Worm (Caenorhabditis elegans) whole organism, L4 larva: ENCODE data around the gene zip-10.

Source experiments
- T20F7.1 ChIP-seq: fragments of 200-800 bp; sonication (Bioruptor generic); optimal IDR thresholded peaks from 2 replicates; lab custom pipeline; 2018; ENCODE audit warnings: mild to moderate bottlenecking, missing genetic modification characterization, missing compliant biosample characterization
- aha-1 ChIP-seq: fragments of 150-350 bp; peaks from one replicate; lab custom pipeline; 2014; ENCODE audit warnings: missing biosample characterization, missing genetic modification characterization
- aly-2 ChIP-seq: sonication (generic microtip); optimal IDR thresholded peaks from 2 replicates; lab custom pipeline; 2018; ENCODE audit warnings: missing biosample characterization, missing genetic modification characterization
- ceh-28 ChIP-seq: fragments of 150-350 bp; optimal IDR thresholded peaks from 2 replicates; lab custom pipeline; 2014; ENCODE audit warnings: missing biosample characterization, missing genetic modification reagents, missing genetic modification characterization
- ces-1 ChIP-seq: fragments of 150-350 bp; sonication (generic microtip); optimal IDR thresholded peaks from 4 replicates; lab custom pipeline; 2014; ENCODE audit warnings: missing biosample characterization, missing genetic modification reagents, missing genetic modification characterization
- daf-16 ChIP-seq, 3 experiments: sonication (generic microtip); optimal IDR thresholded peaks; 2 replicates each; lab custom pipeline; 2016 to 2017; ENCODE audit warnings: missing genetic modification characterization in 3 of 3, missing genetic modification reagents in 3 of 3, mild to moderate bottlenecking in 2 of 3, missing compliant biosample characterization in 2 of 3, missing biosample characterization in 1 of 3, moderate library complexity in 1 of 3
- daf-8 ChIP-seq: fragments of 200-800 bp; sonication (Bioruptor generic); IDR thresholded peaks from 2 replicates; pipeline ENCODE4 v1.3.6; 2022; ENCODE audit warnings: missing genetic modification characterization, missing compliant biosample characterization
- dmd-6 ChIP-seq: fragments of 200-800 bp; sonication (Bioruptor generic); IDR thresholded peaks from 2 replicates; pipeline ENCODE4 v1.3.6; 2022; ENCODE audit warnings: missing genetic modification reagents, missing genetic modification characterization, missing compliant biosample characterization
- dmd-9 ChIP-seq: fragments of 200-800 bp; sonication (Bioruptor generic); IDR thresholded peaks from 2 replicates; pipeline ENCODE4 v1.3.6; 2022; ENCODE audit warnings: missing genetic modification reagents, missing genetic modification characterization, missing compliant biosample characterization
- duxl-1 ChIP-seq: sonication (generic microtip); optimal IDR thresholded peaks from 2 replicates; lab custom pipeline; 2016; ENCODE audit warnings: mild to moderate bottlenecking, missing genetic modification characterization, moderate library complexity, missing compliant biosample characterization; ENCODE audit not compliant: poor library complexity
- fkh-10 ChIP-seq: fragments of 150-350 bp; optimal IDR thresholded peaks from 2 replicates; lab custom pipeline; 2014; ENCODE audit warnings: missing biosample characterization, missing genetic modification reagents, missing genetic modification characterization
- hif-1 ChIP-seq, 2 experiments: sonication (generic microtip); optimal IDR thresholded peaks; 2 replicates each; lab custom pipeline; 2016 to 2017; ENCODE audit warnings: missing compliant biosample characterization in 2 of 2, missing genetic modification characterization in 2 of 2, missing genetic modification reagents in 2 of 2, missing genotype in 2 of 2, mild to moderate bottlenecking in 1 of 2
- hlh-11 ChIP-seq: fragments of 200-800 bp; sonication (Bioruptor generic); optimal IDR thresholded peaks from 2 replicates; lab custom pipeline; 2018; ENCODE audit warnings: mild to moderate bottlenecking, missing genetic modification characterization, missing compliant biosample characterization
- jun-1 ChIP-seq: fragments of 150-350 bp; optimal IDR thresholded peaks from 2 replicates; lab custom pipeline; 2014; ENCODE audit warnings: missing biosample characterization, missing genetic modification reagents, missing genetic modification characterization
- lim-7 ChIP-seq: fragments of 200-800 bp; sonication (Bioruptor generic); IDR thresholded peaks from 2 replicates; pipeline ENCODE4 v1.3.6; 2022; ENCODE audit warnings: missing genetic modification characterization, missing compliant biosample characterization
- lin-1 ChIP-seq: fragments of 200-800 bp; sonication (Bioruptor generic); IDR thresholded peaks from 2 replicates; pipeline ENCODE4 v1.3.6; 2022; ENCODE audit warnings: missing genetic modification reagents, missing genetic modification characterization, missing compliant biosample characterization
- madf-9 ChIP-seq: fragments of 200-800 bp; sonication (Bioruptor generic); conservative IDR thresholded peaks from 2 replicates; pipeline ENCODE4 v1.3.6; 2022; ENCODE audit warnings: missing genetic modification reagents, missing genetic modification characterization, missing compliant biosample characterization
- mdl-1 ChIP-seq, 2 experiments: fragments of 150-350 bp in 1 of 2; sonication (generic microtip) in 1 of 2; optimal IDR thresholded peaks; 2 replicates each; lab custom pipeline; 2014 to 2017; ENCODE audit warnings: missing biosample characterization in 2 of 2, missing genetic modification characterization in 2 of 2
- mdt-29 ChIP-seq: fragments of 200-800 bp; sonication (Bioruptor generic); IDR thresholded peaks from 2 replicates; pipeline ENCODE4 v1.3.6; 2022; ENCODE audit warnings: missing genetic modification reagents, missing genetic modification characterization, missing compliant biosample characterization
- nhr-28 ChIP-seq: fragments of 150-350 bp; optimal IDR thresholded peaks from 2 replicates; lab custom pipeline; 2014; ENCODE audit warnings: missing biosample characterization, missing genetic modification characterization
- nhr-41 ChIP-seq: fragments of 200-800 bp; sonication (Bioruptor generic); IDR thresholded peaks from 2 replicates; pipeline ENCODE4 v1.3.6; 2022; ENCODE audit warnings: missing genetic modification reagents, missing genetic modification characterization, missing compliant biosample characterization
- nhr-42 ChIP-seq: fragments of 200-800 bp; sonication (Bioruptor generic); IDR thresholded peaks from 2 replicates; pipeline ENCODE4 v1.3.6; 2022; ENCODE audit warnings: missing genetic modification characterization, missing compliant biosample characterization
- nhr-48 ChIP-seq: sonication (generic microtip); optimal IDR thresholded peaks from 2 replicates; lab custom pipeline; 2016; ENCODE audit warnings: mild to moderate bottlenecking, missing genetic modification characterization, missing compliant biosample characterization
- nhr-6 ChIP-seq: fragments of 150-350 bp; optimal IDR thresholded peaks from 2 replicates; lab custom pipeline; 2014; ENCODE audit warnings: missing biosample characterization, missing genetic modification characterization
- nhr-77 ChIP-seq: fragments of 150-350 bp; optimal IDR thresholded peaks from 2 replicates; lab custom pipeline; 2014; ENCODE audit warnings: missing biosample characterization, missing genetic modification characterization
- php-3 ChIP-seq: fragments of 200-800 bp; sonication (Bioruptor generic); IDR thresholded peaks from 2 replicates; pipeline ENCODE4 v1.3.6; 2022; ENCODE audit warnings: missing genetic modification reagents, missing genetic modification characterization, missing compliant biosample characterization
- pqm-1 ChIP-seq: sonication (generic microtip); optimal IDR thresholded peaks from 2 replicates; lab custom pipeline; 2017; ENCODE audit warnings: missing biosample characterization, missing genetic modification characterization
- tra-1 ChIP-seq: fragments of 200-800 bp; sonication (Bioruptor generic); IDR thresholded peaks from 2 replicates; pipeline ENCODE4 v1.3.6; 2022; ENCODE audit warnings: missing genetic modification reagents, missing genetic modification characterization, missing compliant biosample characterization
- unc-130 ChIP-seq: sonication (generic microtip); optimal IDR thresholded peaks from 2 replicates; lab custom pipeline; 2016; ENCODE audit warnings: missing genetic modification reagents, missing genetic modification characterization, missing compliant biosample characterization
- unc-62 ChIP-seq, 3 experiments: fragments of 150-350 bp in 1 of 3; sonication (generic microtip); optimal IDR thresholded peaks in 2 of 3; peaks in 1 of 3; 1 replicate in 1 of 3; 2 replicates in 2 of 3; lab custom pipeline; 2014 to 2017; ENCODE audit warnings: missing biosample characterization in 3 of 3, missing genetic modification characterization in 3 of 3, missing genetic modification reagents in 3 of 3, missing genotype in 1 of 3
- vab-7 ChIP-seq: fragments of 200-800 bp; sonication (Bioruptor generic); IDR thresholded peaks from 2 replicates; pipeline ENCODE4 v1.3.6; 2022; ENCODE audit warnings: missing genetic modification reagents, missing genetic modification characterization, missing compliant biosample characterization
- zag-1 ChIP-seq: fragments of 150-350 bp; optimal IDR thresholded peaks from 2 replicates; lab custom pipeline; 2014; ENCODE audit warnings: missing biosample characterization, missing genetic modification characterization
- zfp-2 ChIP-seq: sonication (generic microtip); optimal IDR thresholded peaks from 2 replicates; lab custom pipeline; 2016; ENCODE audit warnings: mild to moderate bottlenecking, missing genetic modification characterization, missing compliant biosample characterization
- zfp-3 ChIP-seq: fragments of 200-800 bp; sonication (Bioruptor generic); conservative IDR thresholded peaks from 2 replicates; pipeline ENCODE4 v1.3.6; 2022; ENCODE audit warnings: missing genetic modification reagents, missing genetic modification characterization, missing compliant biosample characterization
- ztf-7 ChIP-seq: fragments of 150-350 bp; optimal IDR thresholded peaks from 2 replicates; lab custom pipeline; 2014; ENCODE audit warnings: missing biosample characterization, missing genetic modification characterization

Gene zip-10

DNA sequence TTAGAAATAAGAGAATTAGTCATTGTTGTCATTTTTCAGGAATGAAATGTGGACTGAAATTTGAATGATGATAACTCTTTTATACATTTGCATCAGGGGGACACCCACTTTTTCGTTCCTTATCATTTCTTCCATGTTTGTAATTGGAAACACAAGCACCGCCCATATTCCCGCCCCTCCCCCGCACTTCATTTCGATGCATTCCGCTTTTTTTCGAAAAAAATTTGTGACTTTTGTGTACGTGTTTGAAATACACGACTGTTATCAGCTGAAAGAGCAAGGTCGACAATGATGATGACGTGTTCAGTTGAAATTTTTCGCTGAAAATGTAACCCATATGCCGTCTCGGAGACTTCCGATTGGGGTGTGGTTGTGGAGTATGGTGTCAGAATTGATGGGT lies at the start of gene zip-10:
zip-10 (minus strand) TSS at position 43 of the 400 bp plus-strand sequence.
- TF ChIP-seq dmd-6 (GFP tag; lab: Robert Waterston, UW) (peak; percentile 90), unc-62 (GFP tag; optimal IDR thresholded peaks at IDR 0.05 in 1 of 2; lab: Kevin White, UChicago) (no peak), unc-62 (tag; optimal IDR thresholded peaks at IDR 0.05; lab: Kevin White, UChicago) (no peak), mdl-1 (tag; optimal IDR thresholded peaks at IDR 0.05; lab: Kevin White, UChicago) (peak in 1 of 2 experiments; percentile 1), aly-2 (tag; lab: Kevin White, UChicago) (no peak), hlh-11 (tag; lab: Kevin White, UChicago) (peak; percentile 78), T20F7.1 (GFP tag; lab: Kevin White, UChicago) (peak; percentile 7), mdt-29 (0 out of 2 replicates have a peak, but pooled peaks have one; percentile 29), nhr-28 (peak; percentile 58), daf-16 (GFP tag; optimal IDR thresholded peaks at IDR 0.05; lab: Kevin White, UChicago) (no peak), daf-16 (tag; optimal IDR thresholded peaks at IDR 0.05; lab: Kevin White, UChicago) (peak; percentile 69), php-3 (GFP tag; lab: Robert Waterston, UW) (peak; percentile 68; the same call in 1 of the 2 replicates), nhr-48 (tag; lab: Kevin White, UChicago) (peak; percentile 40), pqm-1 (tag; lab: Kevin White, UChicago) (peak; percentile 72), ztf-7 (peak; percentile 10), nhr-41 (GFP tag; lab: Robert Waterston, UW) (0 out of 2 replicates have a peak, but pooled peaks have one; percentile 38), duxl-1 (tag; lab: Kevin White, UChicago) (no peak), jun-1 (no peak), lin-1 (0 out of 2 replicates have a peak, but pooled peaks have one; percentile 16), zfp-3 (GFP tag; lab: Robert Waterston, UW) (no peak), nhr-77 (tag; lab: Kevin White, UChicago) (peak; percentile 7), unc-130 (GFP tag; lab: Kevin White, UChicago) (no peak), tra-1 (GFP tag; lab: Robert Waterston, UW) (0 out of 2 replicates have a peak, but pooled peaks have one; percentile 43)

DNA sequence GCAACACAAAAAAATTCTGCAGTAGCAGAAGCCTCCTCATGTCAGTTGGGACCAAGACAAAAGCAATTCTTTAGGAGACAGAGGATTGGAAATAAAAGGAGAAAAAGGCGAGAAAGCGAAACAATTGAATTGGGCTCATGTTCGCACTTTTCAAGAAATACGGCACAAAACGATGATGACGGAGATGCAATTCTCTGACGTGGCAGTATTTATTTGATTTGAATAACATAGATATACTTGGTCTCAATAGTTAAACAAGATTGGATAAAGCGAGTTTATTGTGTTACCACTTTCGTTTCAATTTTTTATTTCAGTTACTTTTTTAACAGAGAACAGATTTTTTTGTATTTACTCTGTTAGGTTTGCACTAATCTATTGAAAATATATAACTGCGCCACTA lies 46.9 kb upstream of the zip-10 start:
- peak; percentile 68 for TF ChIP-seq ces-1 (GFP tag; lab: Kevin White, UChicago)
- TF ChIP-seq zfp-3 (GFP tag; lab: Robert Waterston, UW) = no peak
- TF ChIP-seq fkh-10 (GFP tag; lab: Kevin White, UChicago) = peak; percentile 84

DNA sequence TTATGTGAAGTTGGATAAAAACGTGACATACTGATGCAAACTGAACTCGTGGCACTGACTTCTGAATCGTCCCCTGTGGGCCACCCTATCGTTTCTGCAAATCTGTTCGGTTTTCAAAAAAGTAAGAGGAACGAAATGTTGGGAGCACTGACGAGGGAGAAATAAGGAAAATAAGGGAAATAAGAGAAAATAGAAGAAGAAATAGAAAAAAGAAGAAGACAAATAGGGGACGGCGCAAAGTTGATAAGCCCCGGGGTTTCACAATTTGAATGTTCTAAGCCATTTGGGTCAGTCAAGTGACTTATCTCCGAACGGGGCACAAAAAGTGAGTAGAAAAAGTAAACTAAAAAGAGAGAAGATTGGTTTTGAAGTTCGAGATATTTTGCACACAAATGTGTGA lies 45.0 kb upstream of the zip-10 start, which contains the start of gene W05E10.5:
W05E10.5 (minus strand) TSS at position 101 of the 400 bp plus-strand sequence.
- TF ChIP-seq lim-7 (GFP tag; lab: Robert Waterston, UW) (no peak), nhr-42 (no peak), zfp-3 (GFP tag; lab: Robert Waterston, UW) (no peak), vab-7 (no peak), zag-1 (no peak), madf-9 (GFP tag; lab: Robert Waterston, UW) (no peak), nhr-77 (tag; lab: Kevin White, UChicago) (no peak), hif-1 (tag; optimal IDR thresholded peaks at IDR 0.05; lab: Kevin White, UChicago) (no peak), zfp-2 (no peak), ceh-28 (tag; lab: Kevin White, UChicago) (no peak), nhr-6 (tag; lab: Kevin White, UChicago) (no peak)
- TF ChIP-seq, all 104 proteins: peak for 0

DNA sequence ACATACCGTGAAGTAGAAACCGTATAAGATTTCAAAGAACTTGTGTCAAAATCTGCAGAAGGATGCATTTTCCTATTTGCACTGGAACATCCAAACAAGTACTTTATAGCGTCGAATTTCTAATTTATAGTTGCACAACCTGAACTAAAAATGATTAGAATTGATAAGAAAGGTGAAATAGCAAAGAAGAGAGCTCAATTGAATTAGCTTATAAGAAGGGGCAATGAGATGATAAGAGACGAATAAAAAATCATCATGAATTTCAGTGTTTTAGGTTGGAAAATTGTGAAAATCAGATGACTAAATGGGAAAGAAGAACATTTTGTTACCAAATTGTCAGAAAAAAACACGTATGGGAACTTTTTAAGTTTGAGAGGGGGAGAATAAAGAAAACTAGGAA lies 41.0 kb upstream of the zip-10 start, which contains the start of gene W05E10.1:
W05E10.1 (minus strand) TSS at position 139 of the 400 bp plus-strand sequence.
- TF ChIP-seq dmd-6 (GFP tag; lab: Robert Waterston, UW) = peak; percentile 63
- TF ChIP-seq daf-8 (GFP tag; lab: Robert Waterston, UW) = no peak
- TF ChIP-seq nhr-28 = peak; percentile 76
- no peak for TF ChIP-seq dmd-9 (GFP tag; lab: Robert Waterston, UW)
- peak; percentile 59 for TF ChIP-seq pqm-1 (tag; lab: Kevin White, UChicago)
- peak; percentile 62 for TF ChIP-seq aha-1
- TF ChIP-seq, all 104 proteins: peak for 4
